Worm (Caenorhabditis elegans): ENCODE results near the gene vit-3.

- TF ChIP-seq ztf-22 (GFP tag; optimal IDR thresholded peaks at IDR 0.05), result no peak
- TF ChIP-seq ccch-3 (GFP tag; optimal IDR thresholded peaks at IDR 0.05), result no peak
- no peak for TF ChIP-seq F49E8.2 (tag; optimal IDR thresholded peaks at IDR 0.05; ENCODE audit: insufficient read depth)
- TF ChIP-seq attf-6 (GFP tag; IDR thresholded peaks at IDR 0.05), result no peak
- TF ChIP-seq unc-62 (GFP tag; optimal IDR thresholded peaks at IDR 0.05), result no peak
- no peak for TF ChIP-seq dpl-1 (GFP tag; optimal IDR thresholded peaks at IDR 0.05)
- no peak for TF ChIP-seq B0261.1 (tag; optimal IDR thresholded peaks at IDR 0.05)
- 0 out of 2 replicates have a peak, but pooled peaks have one; percentile 11 for TF ChIP-seq nfyb-1 (GFP tag; IDR thresholded peaks at IDR 0.05)
- TF ChIP-seq C17E4.6 (GFP tag; IDR thresholded peaks at IDR 0.05), result no peak
- TF ChIP-seq snpc-4 (GFP tag; optimal IDR thresholded peaks at IDR 0.05), result no peak
- TF ChIP-seq snpc-4 (tag; optimal IDR thresholded peaks at IDR 0.05), result no peak
- no peak for TF ChIP-seq F22D6.2 (tag; optimal IDR thresholded peaks at IDR 0.05)
- TF ChIP-seq ztf-28 (GFP tag; IDR thresholded peaks at IDR 0.05), result no peak
- no peak for TF ChIP-seq pha-4 (tag; optimal IDR thresholded peaks at IDR 0.05)
Observed at ce11 chrX:3566856-3567255, 5.5 kb downstream of the vit-3 start.

Measured in whole organism, young adult.